Worm (Caenorhabditis elegans): ENCODE measurements around the gene cyp-44A1.

- TF ChIP-seq unc-39 (tag; optimal IDR thresholded peaks at IDR 0.05): no peak
- no peak for TF ChIP-seq fos-1 (tag; optimal IDR thresholded peaks at IDR 0.05)
- TF ChIP-seq ceh-82 (tag; optimal IDR thresholded peaks at IDR 0.05): no peak
- TF ChIP-seq zip-11 (GFP tag; IDR thresholded peaks at IDR 0.05): no peak
These were observed 40.0 kb upstream of the cyp-44A1 start for ce11 chrII:5463692-5464300.

All from whole organism, L4 larva.